Worm (Caenorhabditis elegans) whole organism, L2 larva: ENCODE data around the gene ints-5.

Source experiments
- C34F6.9 ChIP-seq: fragments of 150-350 bp; optimal IDR thresholded peaks from 2 replicates; lab custom pipeline; 2014; ENCODE audit warnings: missing biosample characterization, missing genetic modification characterization
- ZK546.5 ChIP-seq: sonication (generic microtip); optimal IDR thresholded peaks from 2 replicates; lab custom pipeline; 2017; ENCODE audit warnings: missing biosample characterization, missing genetic modification characterization
- ama-1 ChIP-seq: fragments of 150-350 bp; optimal IDR thresholded peaks from 2 replicates; lab custom pipeline; 2018; ENCODE audit warnings: inconsistent platforms
- blmp-1 ChIP-seq: sonication (generic microtip); optimal IDR thresholded peaks from 2 replicates; lab custom pipeline; 2017; ENCODE audit warnings: missing genetic modification characterization, mild to moderate bottlenecking, missing compliant biosample characterization, antibody characterized with exemption, moderate library complexity; ENCODE audit not compliant: insufficient read depth
- ceh-82 ChIP-seq: fragments of 150-350 bp; optimal IDR thresholded peaks from 2 replicates; lab custom pipeline; 2014; ENCODE audit warnings: missing biosample characterization, missing genetic modification characterization
- crh-2 ChIP-seq: sonication (generic microtip); optimal IDR thresholded peaks from 2 replicates; lab custom pipeline; 2017; ENCODE audit warnings: missing biosample characterization, missing genetic modification characterization
- dmd-4 ChIP-seq: sonication (generic microtip); optimal IDR thresholded peaks from 2 replicates; lab custom pipeline; 2017; ENCODE audit warnings: missing biosample characterization, missing genetic modification characterization
- egl-27 ChIP-seq: sonication (generic microtip); optimal IDR thresholded peaks from 3 replicates; lab custom pipeline; 2017; ENCODE audit warnings: missing biosample characterization, missing genetic modification reagents, missing genetic modification characterization
- fos-1 ChIP-seq: fragments of 150-350 bp; optimal IDR thresholded peaks from 2 replicates; lab custom pipeline; 2014; ENCODE audit warnings: missing biosample characterization, missing genetic modification characterization
- lin-13 ChIP-seq: fragments of 150-350 bp; optimal IDR thresholded peaks from 2 replicates; lab custom pipeline; 2014; ENCODE audit warnings: missing biosample characterization, missing genetic modification reagents, missing genetic modification characterization
- lin-39 ChIP-seq: fragments of 150-350 bp; optimal IDR thresholded peaks from 2 replicates; lab custom pipeline; 2014; ENCODE audit warnings: missing biosample characterization, missing genetic modification reagents, missing genetic modification characterization
- lsy-2 ChIP-seq, 2 experiments: fragments of 150-350 bp in 1 of 2; sonication (generic microtip) in 1 of 2; optimal IDR thresholded peaks; 2 replicates each; lab custom pipeline; 2014 to 2017; ENCODE audit warnings: missing biosample characterization in 2 of 2, missing genetic modification characterization in 2 of 2
- mab-5 ChIP-seq: fragments of 150-350 bp; optimal IDR thresholded peaks from 2 replicates; lab custom pipeline; 2014; ENCODE audit warnings: missing biosample characterization, missing genetic modification characterization
- mbf-1 ChIP-seq: sonication (generic microtip); optimal IDR thresholded peaks from 2 replicates; lab custom pipeline; 2017; ENCODE audit warnings: missing biosample characterization, missing genetic modification characterization
- mdl-1 ChIP-seq, 2 experiments: fragments of 150-350 bp in 1 of 2; sonication (generic microtip) in 1 of 2; optimal IDR thresholded peaks; 2 replicates each; lab custom pipeline; 2017; ENCODE audit warnings: missing biosample characterization in 2 of 2, missing genetic modification characterization in 2 of 2
- nhr-10 ChIP-seq: sonication (generic microtip); optimal IDR thresholded peaks from 2 replicates; lab custom pipeline; 2017; ENCODE audit warnings: missing biosample characterization, missing genetic modification characterization
- nhr-129 ChIP-seq: fragments of 150-350 bp; optimal IDR thresholded peaks from 2 replicates; lab custom pipeline; 2014; ENCODE audit warnings: missing biosample characterization, missing genetic modification characterization
- nhr-23 ChIP-seq: fragments of 150-350 bp; optimal IDR thresholded peaks from 2 replicates; lab custom pipeline; 2014; ENCODE audit warnings: missing biosample characterization, missing genetic modification reagents, missing genetic modification characterization
- nhr-237 ChIP-seq: fragments of 150-350 bp; optimal IDR thresholded peaks from 2 replicates; lab custom pipeline; 2014; ENCODE audit warnings: missing biosample characterization, missing genetic modification characterization
- nhr-25 ChIP-seq: fragments of 150-350 bp; sonication (generic microtip); optimal IDR thresholded peaks from 3 replicates; lab custom pipeline; 2014; ENCODE audit warnings: missing biosample characterization, missing genetic modification characterization
- nhr-77 ChIP-seq: fragments of 150-350 bp; optimal IDR thresholded peaks from 2 replicates; lab custom pipeline; 2014; ENCODE audit warnings: missing biosample characterization, missing genetic modification characterization
- peb-1 ChIP-seq: fragments of 150-350 bp; optimal IDR thresholded peaks from 2 replicates; lab custom pipeline; 2014; ENCODE audit warnings: missing biosample characterization, missing genetic modification characterization
- unc-39 ChIP-seq: fragments of 150-350 bp; optimal IDR thresholded peaks from 2 replicates; lab custom pipeline; 2014; ENCODE audit warnings: missing biosample characterization, missing genetic modification characterization
- unc-62 ChIP-seq: fragments of 150-350 bp; optimal IDR thresholded peaks from 2 replicates; lab custom pipeline; 2014; ENCODE audit warnings: missing biosample characterization, missing genetic modification reagents, missing genetic modification characterization
- zag-1 ChIP-seq: fragments of 150-350 bp; optimal IDR thresholded peaks from 2 replicates; lab custom pipeline; 2014; ENCODE audit warnings: missing biosample characterization, missing genetic modification characterization
- ztf-11 ChIP-seq: sonication (generic microtip); optimal IDR thresholded peaks from 2 replicates; lab custom pipeline; 2017; ENCODE audit warnings: missing biosample characterization, missing genetic modification characterization

The ints-5 gene

ce11 chrV:18589585-18589984 is 55.8 kb downstream of the ints-5 start:
- TF ChIP-seq dmd-4 (tag; lab: Kevin White, UChicago) (no peak), ceh-82 (tag; lab: Kevin White, UChicago) (no peak)

- TF ChIP-seq lin-39 (tag; lab: Kevin White, UChicago) (no peak), mbf-1 (tag; lab: Kevin White, UChicago) (no peak), nhr-25 (tag; lab: Kevin White, UChicago) (peak; percentile 6), mdl-1 (tag; optimal IDR thresholded peaks at IDR 0.05; lab: Kevin White, UChicago) (no peak)
- TF ChIP-seq, all 48 proteins: peak for 1
These were observed 58.7 kb downstream of the ints-5 start, which contains the start of gene grdn-1 for ce11 chrV:18592448-18592847. Gene grdn-1 (plus strand): TSS chrV:18592748.

- no peak for TF ChIP-seq nhr-77 (tag; lab: Kevin White, UChicago)
- no peak for TF ChIP-seq egl-27
- TF ChIP-seq nhr-129 (tag; lab: Kevin White, UChicago): no peak
- TF ChIP-seq unc-39 (tag; lab: Kevin White, UChicago): no peak
- TF ChIP-seq ama-1: no peak
- no peak for TF ChIP-seq unc-62 (GFP tag; lab: Kevin White, UChicago)
- no peak for TF ChIP-seq lsy-2 (tag; optimal IDR thresholded peaks at IDR 0.05; lab: Kevin White, UChicago)
- no peak for TF ChIP-seq blmp-1 (tag; lab: Kevin White, UChicago)
- no peak for TF ChIP-seq mab-5 (tag; lab: Kevin White, UChicago)
- TF ChIP-seq zag-1: no peak
- no peak for TF ChIP-seq C34F6.9
- TF ChIP-seq nhr-10 (tag; lab: Kevin White, UChicago): no peak
- no peak for TF ChIP-seq nhr-237
- no peak for TF ChIP-seq peb-1 (tag; lab: Kevin White, UChicago)
- no peak for TF ChIP-seq fos-1 (tag; lab: Kevin White, UChicago)
- no peak for TF ChIP-seq mbf-1 (tag; lab: Kevin White, UChicago)
- no peak for TF ChIP-seq ztf-11 (tag; lab: Kevin White, UChicago)
- no peak for TF ChIP-seq lin-13
- no peak for TF ChIP-seq nhr-23
- TF ChIP-seq ZK546.5: no peak
These were observed 62.5 kb downstream of the ints-5 start for ce11 chrV:18596240-18596639.

ce11 chrV:18597779-18598178 is 64.0 kb downstream of the ints-5 start:
- TF ChIP-seq ZK546.5: no peak
- no peak for TF ChIP-seq crh-2 (tag; lab: Kevin White, UChicago)
- TF ChIP-seq lin-13: no peak
- no peak for TF ChIP-seq nhr-23
